Fruit fly (Drosophila melanogaster) whole organism, prepupa: ENCODE data around the gene vas.

Experiments
- Blimp-1 ChIP-seq: fragments of 200-800 bp; sonication (Bioruptor generic); optimal IDR thresholded peaks from 3 replicates; lab custom pipeline; 2017; ENCODE audit warnings: missing biosample characterization, missing genetic modification characterization, mild to moderate bottlenecking, moderate library complexity, missing genetic modification reagents
- CG11902 ChIP-seq: fragments of 200-800 bp; sonication (Bioruptor generic); optimal IDR thresholded peaks from 3 replicates; lab custom pipeline; 2016; ENCODE audit warnings: missing biosample characterization, missing genetic modification characterization
- CG16779 ChIP-seq: fragments of 200-800 bp; sonication (Bioruptor generic); optimal IDR thresholded peaks from 3 replicates; lab custom pipeline; 2017; ENCODE audit warnings: missing biosample characterization, mild to moderate bottlenecking, missing genetic modification characterization
- CG6792 ChIP-seq: fragments of 200-800 bp; sonication (Bioruptor generic); optimal IDR thresholded peaks from 3 replicates; lab custom pipeline; 2016; ENCODE audit warnings: missing biosample characterization, missing genetic modification characterization
- CG8632 ChIP-seq: fragments of 200-800 bp; sonication (Bioruptor generic); optimal IDR thresholded peaks from 3 replicates; lab custom pipeline; 2016; ENCODE audit warnings: missing biosample characterization, missing genetic modification characterization
- Gug ChIP-seq: fragments of 200-800 bp; sonication (Bioruptor generic); IDR thresholded peaks from 2 replicates; pipeline ENCODE4 v1.3.6; 2022; ENCODE audit warnings: missing biosample characterization, missing genetic modification characterization
- Smox ChIP-seq: fragments of 200-800 bp; sonication (Bioruptor generic); optimal IDR thresholded peaks from 3 replicates; lab custom pipeline; 2016; ENCODE audit warnings: missing biosample characterization, missing genetic modification characterization
- spab ChIP-seq: fragments of 200-800 bp; sonication (Bioruptor generic); optimal IDR thresholded peaks from 2 replicates; lab custom pipeline; 2017; ENCODE audit warnings: missing biosample characterization, mild to moderate bottlenecking, missing genetic modification characterization, missing genetic modification reagents

dm6 chr2L:15074465-15074864, 13.0 kb downstream of the vas start, which contains the start of gene wwk:
- TF ChIP-seq CG6792 = no peak
- no peak for TF ChIP-seq Blimp-1
- no peak for TF ChIP-seq Gug (GFP tag; lab: Robert Waterston, UW)
- TF ChIP-seq Smox (GFP tag; lab: Kevin White, UChicago) = no peak
- no peak for TF ChIP-seq CG16779 (tag; lab: Kevin White, UChicago)
- no peak for TF ChIP-seq spab (GFP tag; lab: Kevin White, UChicago)
- no peak for TF ChIP-seq CG8632 (GFP tag; lab: Kevin White, UChicago)
- no peak for TF ChIP-seq CG11902 (GFP tag; lab: Kevin White, UChicago)
